Fruit fly (Drosophila melanogaster) whole organism, embryonic: ENCODE measurements around the gene PGRP-LA.
A peak's percentile ranks its signal among the peaks of the same experiment; 100 is the strongest.

ENCODE experiments used
- Bgb ChIP-seq: fragments of 200-800 bp; sonication (Bioruptor generic); IDR thresholded peaks from 2 replicates; pipeline ENCODE4 v1.3.6; 2022; ENCODE audit warnings: missing biosample characterization, missing genetic modification characterization; ENCODE audit not compliant: partially characterized antibody
- CG10979 ChIP-seq: fragments of 200-800 bp; sonication (Bioruptor generic); optimal IDR thresholded peaks from 2 replicates; lab custom pipeline; 2018; ENCODE audit warnings: missing biosample characterization, mild to moderate bottlenecking, missing genetic modification characterization, moderate library complexity
- CG11398 ChIP-seq: fragments of 200-800 bp; sonication (Bioruptor generic); optimal IDR thresholded peaks from 2 replicates; lab custom pipeline; 2016; ENCODE audit warnings: missing biosample characterization, missing genetic modification characterization
- CG13296 ChIP-seq: fragments of 200-800 bp; sonication (Bioruptor generic); optimal IDR thresholded peaks from 3 replicates; lab custom pipeline; 2018; ENCODE audit warnings: missing biosample characterization, mild to moderate bottlenecking, missing genetic modification characterization
- CG14014 ChIP-seq: fragments of 200-800 bp; sonication (Bioruptor generic); IDR thresholded peaks from 2 replicates; pipeline ENCODE4 v1.3.6; 2022; ENCODE audit warnings: missing biosample characterization, missing genetic modification characterization
- CG14667 ChIP-seq: fragments of 200-800 bp; sonication (Bioruptor generic); IDR thresholded peaks from 2 replicates; pipeline ENCODE4 v1.3.6; 2022; ENCODE audit warnings: missing biosample characterization, missing genetic modification characterization
- CG15479 ChIP-seq: fragments of 200-800 bp; sonication (Bioruptor generic); optimal IDR thresholded peaks from 3 replicates; lab custom pipeline; 2019; ENCODE audit warnings: missing biosample characterization, mild to moderate bottlenecking, missing genetic modification characterization, moderate library complexity
- CG17359 ChIP-seq: fragments of 200-800 bp; sonication (Bioruptor generic); optimal IDR thresholded peaks from 3 replicates; lab custom pipeline; 2018; ENCODE audit warnings: missing biosample characterization, mild to moderate bottlenecking, missing genetic modification characterization, moderate library complexity
- CG17385 ChIP-seq: fragments of 200-800 bp; sonication (Bioruptor generic); optimal IDR thresholded peaks from 3 replicates; lab custom pipeline; 2018; ENCODE audit warnings: missing biosample characterization, mild to moderate bottlenecking, missing genetic modification characterization
- CG17829 ChIP-seq: fragments of 200-800 bp; optimal IDR thresholded peaks from 2 replicates; lab custom pipeline; 2019; ENCODE audit warnings: missing biosample characterization, mild to moderate bottlenecking, missing genetic modification characterization, moderate library complexity
- CG18619 ChIP-seq: fragments of 200-800 bp; sonication (Bioruptor generic); optimal IDR thresholded peaks from 3 replicates; lab custom pipeline; 2017; ENCODE audit warnings: missing biosample characterization, mild to moderate bottlenecking, missing genetic modification characterization
- CG42726 ChIP-seq: fragments of 200-800 bp; sonication (Bioruptor generic); IDR thresholded peaks from 2 replicates; pipeline ENCODE4 v1.3.6; 2022; ENCODE audit warnings: missing biosample characterization, missing genetic modification characterization; ENCODE audit not compliant: partially characterized antibody
- CG4820 ChIP-seq: fragments of 200-800 bp; sonication (Bioruptor generic); optimal IDR thresholded peaks from 3 replicates; lab custom pipeline; 2016; ENCODE audit warnings: missing biosample characterization, missing genetic modification characterization
- CG5180 ChIP-seq: fragments of 200-800 bp; sonication (Bioruptor generic); optimal IDR thresholded peaks from 3 replicates; lab custom pipeline; 2017; ENCODE audit warnings: missing biosample characterization, missing genetic modification characterization, mild to moderate bottlenecking, moderate library complexity, missing genetic modification reagents
- CG7839 ChIP-seq: fragments of 200-800 bp; sonication (Bioruptor generic); optimal IDR thresholded peaks from 3 replicates; lab custom pipeline; 2018; ENCODE audit warnings: missing biosample characterization, mild to moderate bottlenecking, missing genetic modification characterization, moderate library complexity
- CG8290 ChIP-seq, 3 experiments: fragments of 200-800 bp; sonication (Bioruptor generic); optimal IDR thresholded peaks; 2 replicates each; lab custom pipeline; 2016 to 2019; ENCODE audit warnings: missing biosample characterization in 3 of 3, missing genetic modification characterization in 3 of 3, mild to moderate bottlenecking in 2 of 3, moderate library complexity in 1 of 3
- CG9932 ChIP-seq: fragments of 200-800 bp; sonication (Bioruptor generic); IDR thresholded peaks from 2 replicates; pipeline ENCODE4 v1.3.6; 2022; ENCODE audit warnings: missing biosample characterization, missing genetic modification characterization
- D19A ChIP-seq: fragments of 200-800 bp; optimal IDR thresholded peaks from 3 replicates; lab custom pipeline; 2019; ENCODE audit warnings: missing biosample characterization, mild to moderate bottlenecking, missing genetic modification characterization, moderate library complexity
- E2f2 ChIP-seq: fragments of 200-800 bp; sonication (Bioruptor generic); IDR thresholded peaks from 2 replicates; pipeline ENCODE4 v1.3.6; 2022; ENCODE audit warnings: missing biosample characterization, missing genetic modification characterization
- Ets65A ChIP-seq: fragments of 200-800 bp; sonication (Bioruptor generic); peaks from one replicate; lab custom pipeline; 2016; ENCODE audit warnings: missing biosample characterization, missing genetic modification characterization
- Fer2 ChIP-seq: fragments of 200-800 bp; sonication (Bioruptor generic); optimal IDR thresholded peaks from 2 replicates; lab custom pipeline; 2018; ENCODE audit warnings: missing biosample characterization, mild to moderate bottlenecking, missing genetic modification characterization, moderate library complexity
- Hmr ChIP-seq: fragments of 200-800 bp; sonication (Bioruptor generic); optimal IDR thresholded peaks from 3 replicates; lab custom pipeline; 2017; ENCODE audit warnings: mild to moderate bottlenecking, missing biosample characterization, missing genetic modification reagents, missing genetic modification characterization
- Hr78 ChIP-seq, 2 experiments: fragments of 200-800 bp in 1 of 2; fragments of >200 bp in 1 of 2; sonication (Bioruptor generic) in 1 of 2; optimal IDR thresholded peaks; 2 replicates each; lab custom pipeline; 2017 to 2019; ENCODE audit warnings: missing biosample characterization in 2 of 2, missing genetic modification characterization in 2 of 2, mild to moderate bottlenecking in 1 of 2, moderate library complexity in 1 of 2
- Lhr ChIP-seq: fragments of 200-800 bp; sonication (Bioruptor generic); optimal IDR thresholded peaks from 3 replicates; lab custom pipeline; 2017; ENCODE audit warnings: mild to moderate bottlenecking, missing biosample characterization, missing genetic modification reagents, missing genetic modification characterization
- MBD-R2 ChIP-seq: fragments of 200-800 bp; sonication (Bioruptor generic); IDR thresholded peaks from 2 replicates; pipeline ENCODE4 v1.3.6; 2022; ENCODE audit warnings: missing biosample characterization, missing genetic modification characterization
- Med ChIP-seq: fragments of 200-800 bp; sonication (Bioruptor generic); peaks from one replicate; lab custom pipeline; 2016; ENCODE audit warnings: missing biosample characterization, missing genetic modification characterization, mild to moderate bottlenecking, inconsistent platforms, moderate library complexity
- Taf1 ChIP-seq: fragments of 200-800 bp; sonication (Bioruptor generic); IDR thresholded peaks from 2 replicates; pipeline ENCODE4 v1.3.6; 2022; ENCODE audit warnings: missing biosample characterization, missing genetic modification characterization
- Trl ChIP-seq, 3 experiments: fragments of >200 bp in 2 of 3; fragments of 200-800 bp in 1 of 3; sonication (Bioruptor generic) in 1 of 3; optimal IDR thresholded peaks; 2 replicates in 1 of 3; 3 replicates in 2 of 3; lab custom pipeline; 2016 to 2017; ENCODE audit warnings: missing biosample characterization in 1 of 3, missing genetic modification characterization in 1 of 3
- Xbp1 ChIP-seq: fragments of 200-800 bp; sonication (Bioruptor generic); optimal IDR thresholded peaks from 3 replicates; lab custom pipeline; 2016; ENCODE audit warnings: missing biosample characterization, mild to moderate bottlenecking, missing genetic modification characterization
- Xrp1 ChIP-seq: fragments of 200-800 bp; sonication (Bioruptor generic); IDR thresholded peaks from 2 replicates; pipeline ENCODE4 v1.3.6; 2022; ENCODE audit warnings: missing biosample characterization, missing genetic modification characterization
- amos ChIP-seq: fragments of 200-800 bp; sonication (Bioruptor generic); IDR thresholded peaks from 2 replicates; pipeline ENCODE4 v1.3.6; 2022; ENCODE audit warnings: missing biosample characterization, missing genetic modification characterization; ENCODE audit not compliant: partially characterized antibody
- ara ChIP-seq: fragments of 200-800 bp; sonication (Bioruptor generic); IDR thresholded peaks from 2 replicates; pipeline ENCODE4 v1.3.6; 2022; ENCODE audit warnings: missing biosample characterization, missing genetic modification characterization
- br ChIP-seq: fragments of >200 bp; optimal IDR thresholded peaks from 2 replicates; lab custom pipeline; 2017
- chinmo ChIP-seq: fragments of 200-800 bp; sonication (Bioruptor generic); IDR thresholded peaks from 4 replicates; pipeline ENCODE4 v1.3.6; 2022; ENCODE audit warnings: missing biosample characterization, missing genetic modification characterization; ENCODE audit not compliant: partially characterized antibody
- chn ChIP-seq: fragments of 200-800 bp; sonication (Bioruptor generic); optimal IDR thresholded peaks from 2 replicates; lab custom pipeline; 2016; ENCODE audit warnings: missing biosample characterization, missing genetic modification characterization
- dm ChIP-seq: fragments of 200-800 bp; sonication (Bioruptor generic); optimal IDR thresholded peaks from 3 replicates; lab custom pipeline; 2016; ENCODE audit warnings: missing biosample characterization, missing genetic modification characterization
- dmrt11E ChIP-seq: fragments of 200-800 bp; sonication (Bioruptor generic); optimal IDR thresholded peaks from 3 replicates; lab custom pipeline; 2018; ENCODE audit warnings: missing biosample characterization, mild to moderate bottlenecking, missing genetic modification characterization, moderate library complexity
- fd102C ChIP-seq: fragments of 200-800 bp; sonication (Bioruptor generic); optimal IDR thresholded peaks from 2 replicates; lab custom pipeline; 2018; ENCODE audit warnings: missing biosample characterization, mild to moderate bottlenecking, missing genetic modification characterization, moderate library complexity
- gsb-n ChIP-seq: fragments of 200-800 bp; sonication (Bioruptor generic); optimal IDR thresholded peaks from 3 replicates; lab custom pipeline; 2018; ENCODE audit warnings: missing biosample characterization, mild to moderate bottlenecking, missing genetic modification characterization
- knrl ChIP-seq: fragments of 200-800 bp; sonication (Bioruptor generic); IDR thresholded peaks from 3 replicates; pipeline ENCODE4 v1.3.6; 2022; ENCODE audit warnings: missing biosample characterization, missing genetic modification characterization; ENCODE audit not compliant: partially characterized antibody
- lbe ChIP-seq: fragments of 200-800 bp; sonication (Bioruptor generic); optimal IDR thresholded peaks from 2 replicates; lab custom pipeline; 2016; ENCODE audit warnings: missing biosample characterization, mild to moderate bottlenecking, missing genetic modification characterization
- pan ChIP-seq, 4 experiments: fragments of >200 bp in 3 of 4; fragments of 200-800 bp in 1 of 4; sonication (Bioruptor generic) in 1 of 4; optimal IDR thresholded peaks in 3 of 4; IDR thresholded peaks in 1 of 4; 2 replicates each; pipeline versions ENCODE4 v1.3.6 to Lab custom; 2017 to 2022; ENCODE audit warnings: missing biosample characterization in 2 of 4, missing genetic modification characterization in 2 of 4, mixed read lengths in 1 of 4
- pnt ChIP-seq: fragments of 200-800 bp; sonication (Bioruptor generic); optimal IDR thresholded peaks from 3 replicates; lab custom pipeline; 2016; ENCODE audit warnings: missing biosample characterization, missing genetic modification characterization
- psq ChIP-seq: fragments of 200-800 bp; sonication (Bioruptor generic); optimal IDR thresholded peaks from 2 replicates; lab custom pipeline; 2017; ENCODE audit warnings: missing biosample characterization, missing genetic modification characterization
- rib ChIP-seq: fragments of 200-800 bp; sonication (Bioruptor generic); IDR thresholded peaks from 2 replicates; pipeline ENCODE4 v1.3.6; 2022; ENCODE audit warnings: missing biosample characterization, missing genetic modification characterization
- salm ChIP-seq: fragments of 200-800 bp; sonication (Bioruptor generic); optimal IDR thresholded peaks from 2 replicates; lab custom pipeline; 2018; ENCODE audit warnings: missing biosample characterization, mild to moderate bottlenecking, missing genetic modification characterization
- trem ChIP-seq: fragments of 200-800 bp; optimal IDR thresholded peaks from 3 replicates; lab custom pipeline; 2019; ENCODE audit warnings: missing biosample characterization, mild to moderate bottlenecking, missing genetic modification characterization, moderate library complexity

The PGRP-LA gene

DNA sequence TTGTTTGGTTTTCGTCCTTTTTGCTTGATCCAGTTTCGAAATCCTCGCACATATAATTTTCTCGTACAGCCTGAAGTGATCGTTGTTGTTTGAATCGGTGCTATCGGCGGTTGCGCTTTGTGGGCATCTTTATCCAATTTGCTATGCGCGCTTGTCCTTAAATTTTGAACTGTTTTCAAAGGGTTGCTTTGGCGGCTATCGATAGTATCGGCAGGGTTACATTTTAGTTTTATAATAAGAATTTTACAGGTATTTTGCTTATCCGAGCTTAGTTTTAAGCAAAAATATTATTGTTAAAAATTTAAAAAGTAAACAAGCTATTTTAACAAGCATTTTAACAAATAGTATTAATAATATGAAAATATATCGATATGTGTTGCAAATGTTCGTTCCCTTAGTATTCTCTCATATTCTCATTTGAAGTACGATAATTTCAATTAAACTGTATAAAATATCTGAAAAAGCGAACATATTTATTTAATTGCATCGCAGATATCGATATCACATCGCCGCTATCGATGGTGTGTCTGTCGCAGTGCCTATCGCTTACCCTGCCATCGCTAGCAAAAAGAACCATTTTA, 32.8 kb downstream of the PGRP-LA start, which contains the start of the genes Klp67A and CG4452 (continued):
- TF ChIP-seq Trl (optimal IDR thresholded peaks at IDR 0.05; lab: Kevin White, UChicago) (no peak), Trl (GFP tag; optimal IDR thresholded peaks at IDR 0.05; lab: Kevin White, UChicago) (no peak), CG17829 (tag; lab: Kevin White, UChicago) (peak; percentile 71), pnt (GFP tag; lab: Kevin White, UChicago) (no peak), Med (GFP tag; lab: Kevin White, UChicago) (peak; percentile 87), CG14667 (GFP tag; lab: Robert Waterston, UW) (0 out of 2 replicates have a peak, but pooled peaks have one; percentile 16), rib (GFP tag; lab: Robert Waterston, UW) (no peak), CG18619 (GFP tag; lab: Kevin White, UChicago) (peak; percentile 17), Hr78 (GFP tag; optimal IDR thresholded peaks at IDR 0.05; lab: Kevin White, UChicago) (no peak), fd102C (no peak), CG17359 (tag; lab: Kevin White, UChicago) (peak; percentile 4), trem (tag; lab: Kevin White, UChicago) (peak; percentile 77), CG15479 (GFP tag; lab: Kevin White, UChicago) (peak; percentile 27), Bgb (peak; percentile 88), gsb-n (peak; percentile 62), CG13296 (peak; percentile 17), D19A (tag; lab: Kevin White, UChicago) (peak; percentile 3), dmrt11E (tag; lab: Kevin White, UChicago) (peak; percentile 63), CG4820 (GFP tag; lab: Kevin White, UChicago) (no peak), CG7839 (tag; lab: Kevin White, UChicago) (peak; percentile 46), knrl (GFP tag; lab: Robert Waterston, UW) (peak; percentile 93), ara (GFP tag; lab: Robert Waterston, UW) (no peak), CG14014 (GFP tag; lab: Robert Waterston, UW) (peak; percentile 10; the same call in 1 of the 2 replicates), amos (peak; percentile 87), CG8290 (GFP tag; optimal IDR thresholded peaks at IDR 0.05; lab: Kevin White, UChicago) (peak; percentile 43), CG8290 (tag; optimal IDR thresholded peaks at IDR 0.05; lab: Kevin White, UChicago) (peak in 1 of 2 experiments; percentile 63), CG42726 (GFP tag; lab: Robert Waterston, UW) (peak; percentile 56), CG10979 (tag; lab: Kevin White, UChicago) (peak; percentile 22), salm (peak; percentile 13), psq (GFP tag; lab: Kevin White, UChicago) (peak; percentile 99), Taf1 (GFP tag; lab: Robert Waterston, UW) (no peak), CG5180 (GFP tag; lab: Kevin White, UChicago) (no peak), Xbp1 (GFP tag; lab: Kevin White, UChicago) (peak; percentile 43), Xrp1 (peak; percentile 23; the same call in 1 of the 2 replicates), lbe (peak; percentile 47), dm (GFP tag; lab: Kevin White, UChicago) (no peak), CG11398 (GFP tag; lab: Kevin White, UChicago) (no peak), Lhr (GFP tag; lab: Kevin White, UChicago) (peak; percentile 67), chn (GFP tag; lab: Kevin White, UChicago) (no peak), br (no peak), Ets65A (GFP tag; lab: Kevin White, UChicago) (no peak), chinmo (peak; percentile 77; the same call in 1 of the 4 replicates), Hmr (GFP tag; lab: Kevin White, UChicago) (no peak), CG9932 (GFP tag; lab: Robert Waterston, UW) (peak; percentile 60), E2f2 (peak; percentile 69; the same call in 1 of the 2 replicates), CG17385 (GFP tag; lab: Kevin White, UChicago) (peak; percentile 5), MBD-R2 (GFP tag; lab: Robert Waterston, UW) (0 out of 2 replicates have a peak, but pooled peaks have one; percentile 37), Fer2 (no peak), pan (optimal IDR thresholded peaks at IDR 0.05; lab: Kevin White, UChicago) (no peak), pan (GFP tag; optimal IDR thresholded peaks at IDR 0.05 in 1 of 2, IDR thresholded peaks at IDR 0.05 in 1 of 2) (peak in 1 of 2 experiments; percentile 5)
